Worm (Caenorhabditis elegans) whole organism, L1 larva: Measurements from ENCODE around the gene Y51H4A.24.

ENCODE experiments used
- ama-1 ChIP-seq: fragments of 150-350 bp; optimal IDR thresholded peaks from 2 replicates; lab custom pipeline; 2014
- pqm-1 ChIP-seq: sonication (generic microtip); optimal IDR thresholded peaks from 3 replicates; lab custom pipeline; 2017; ENCODE audit warnings: missing biosample characterization, missing genetic modification characterization
- unc-30 ChIP-seq: sonication (generic microtip); optimal IDR thresholded peaks from 2 replicates; lab custom pipeline; 2017; ENCODE audit warnings: missing biosample characterization, missing genetic modification characterization

Gene Y51H4A.24

DNA sequence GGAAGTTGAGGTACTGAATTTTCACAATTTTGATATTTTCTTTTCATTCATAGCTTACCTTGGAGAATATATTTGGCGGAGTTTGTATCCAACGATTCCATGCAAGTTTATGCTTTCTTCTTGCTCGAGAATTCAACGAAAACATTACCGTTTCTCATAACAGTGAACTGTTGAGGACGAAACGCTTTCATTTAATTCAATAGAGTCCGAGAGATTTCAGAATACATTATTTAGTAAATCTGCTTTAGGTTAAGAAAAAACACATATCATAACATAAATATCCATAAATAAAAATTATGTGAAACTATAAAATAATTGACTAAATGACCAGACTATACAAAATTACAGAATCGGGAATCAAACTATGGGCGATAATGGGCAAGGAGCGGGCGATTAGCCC is 46.1 kb downstream of the Y51H4A.24 start, which contains the start of gene Y51H4A.941:
TSS of gene Y51H4A.941 (minus strand) at position 101 of the 400 bp plus-strand sequence.
- no peak for TF ChIP-seq unc-30
- no peak for TF ChIP-seq ama-1 (lab: Kevin White, UChicago)
- TF ChIP-seq pqm-1 (tag; lab: Kevin White, UChicago) = no peak
